Fruit fly (Drosophila melanogaster): Measurements from ENCODE around the gene to.
A peak's percentile ranks its signal among the peaks of the same experiment; 100 is the strongest.

The to gene

dm6 chr3R:25262322-25262761 lies 22.4 kb downstream of the to start, which contains the start of the genes Kdsr and CG11858 (continued):
- TF ChIP-seq CG3847 (GFP tag; IDR thresholded peaks at IDR 0.05) (peak; percentile 68), Sox102F (GFP tag; optimal IDR thresholded peaks at IDR 0.05) (peak; percentile 72), CG8290 (GFP tag; optimal IDR thresholded peaks at IDR 0.05) (peak; percentile 1), CG8290 (tag; optimal IDR thresholded peaks at IDR 0.05) (peak in 1 of 2 experiments; percentile 14), E2f1 (GFP tag; IDR thresholded peaks at IDR 0.05) (peak; percentile 40; the same call in 1 of the 2 replicates), CkIIα-i1 (GFP tag; IDR thresholded peaks at IDR 0.05) (no peak), CG17328 (GFP tag; IDR thresholded peaks at IDR 0.05) (peak; percentile 65), Hr3 (GFP tag; optimal IDR thresholded peaks at IDR 0.05) (peak; percentile 63), yki (optimal IDR thresholded peaks at IDR 0.05) (no peak), Gsc (GFP tag; IDR thresholded peaks at IDR 0.05) (no peak), maf-S (GFP tag; optimal IDR thresholded peaks at IDR 0.05) (peak; percentile 40), Sry-β (GFP tag; optimal IDR thresholded peaks at IDR 0.05) (peak; percentile 99), CG8388 (GFP tag; optimal IDR thresholded peaks at IDR 0.05) (peak; percentile 55), Side (GFP tag; optimal IDR thresholded peaks at IDR 0.05) (peak; percentile 3), CG1233 (GFP tag; optimal IDR thresholded peaks at IDR 0.05) (peak; percentile 25), sna (GFP tag; IDR thresholded peaks at IDR 0.05; ENCODE audit: partially characterized antibody) (no peak), Max (GFP tag; optimal IDR thresholded peaks at IDR 0.05) (peak; percentile 72), hkb (optimal IDR thresholded peaks at IDR 0.05) (peak; percentile 29), hkb (GFP tag; IDR thresholded peaks at IDR 0.05) (peak; percentile 66), ttk (GFP tag; IDR thresholded peaks at IDR 0.05) (peak; percentile 43; the same call in 1 of the 2 replicates), TFAM (GFP tag; optimal IDR thresholded peaks at IDR 0.05) (no peak), tna (GFP tag; IDR thresholded peaks at IDR 0.05; ENCODE audit: partially characterized antibody) (no peak), Adf1 (GFP tag; IDR thresholded peaks at IDR 0.05) (peak; percentile 54), Bdp1 (GFP tag; optimal IDR thresholded peaks at IDR 0.05) (peak; percentile 27), vvl (GFP tag; IDR thresholded peaks at IDR 0.05) (peak; percentile 91), toy (GFP tag; IDR thresholded peaks at IDR 0.05) (no peak), CG12659 (GFP tag; optimal IDR thresholded peaks at IDR 0.05) (peak; percentile 66), ERR (GFP tag; optimal IDR thresholded peaks at IDR 0.05) (no peak), CG11247 (GFP tag; IDR thresholded peaks at IDR 0.05) (0 out of 2 replicates have a peak, but pooled peaks have one; percentile 18), Mes4 (GFP tag; optimal IDR thresholded peaks at IDR 0.05) (no peak), CG6765 (GFP tag; optimal IDR thresholded peaks at IDR 0.05) (no peak), lab (GFP tag; optimal IDR thresholded peaks at IDR 0.05) (no peak), BEAF-32 (GFP tag; optimal IDR thresholded peaks at IDR 0.05) (peak; percentile 52), HLHmδ (GFP tag; optimal IDR thresholded peaks at IDR 0.05) (peak; percentile 8), ATbp (GFP tag; optimal IDR thresholded peaks at IDR 0.05) (no peak), Lhr (GFP tag; optimal IDR thresholded peaks at IDR 0.05) (peak; percentile 37), CG10543 (GFP tag; optimal IDR thresholded peaks at IDR 0.05) (peak; percentile 59), pita (GFP tag; optimal IDR thresholded peaks at IDR 0.05) (no peak), crp (GFP tag; optimal IDR thresholded peaks at IDR 0.05) (peak in 1 of 2 experiments; percentile 49), CG2129 (GFP tag; IDR thresholded peaks at IDR 0.05; ENCODE audit: partially characterized antibody) (no peak), CG17912 (GFP tag; optimal IDR thresholded peaks at IDR 0.05) (no peak), psq (GFP tag; optimal IDR thresholded peaks at IDR 0.05) (peak; percentile 9), CG12769 (tag; optimal IDR thresholded peaks at IDR 0.05) (peak; percentile 68), fd3F (GFP tag; optimal IDR thresholded peaks at IDR 0.05) (peak; percentile 47), CG7271 (tag; optimal IDR thresholded peaks at IDR 0.05) (no peak), CG4328 (GFP tag; optimal IDR thresholded peaks at IDR 0.05) (no peak), Bteb2 (GFP tag; optimal IDR thresholded peaks at IDR 0.05) (peak; percentile 68), HmgD (GFP tag; optimal IDR thresholded peaks at IDR 0.05) (no peak), sim (GFP tag; IDR thresholded peaks at IDR 0.05) (0 out of 2 replicates have a peak, but pooled peaks have one; percentile 17), CG17385 (GFP tag; optimal IDR thresholded peaks at IDR 0.05) (peak; percentile 29), wek (GFP tag; optimal IDR thresholded peaks at IDR 0.05) (peak; percentile 25)

Data from whole organism, embryonic.